Fruit fly (Drosophila melanogaster) whole organism, embryonic: ENCODE results near the gene CG14352.

Source experiments
- Aef1 ChIP-seq: fragments of 200-800 bp; sonication (Bioruptor generic); IDR thresholded peaks from 3 replicates; pipeline ENCODE4 v1.3.6; 2022; ENCODE audit warnings: missing biosample characterization, missing genetic modification characterization
- Atf3 ChIP-seq: fragments of 200-800 bp; sonication (Bioruptor generic); optimal IDR thresholded peaks from 3 replicates; lab custom pipeline; 2016; ENCODE audit warnings: missing biosample characterization, missing genetic modification characterization
- B-H2 ChIP-seq: fragments of 200-800 bp; sonication (Bioruptor generic); optimal IDR thresholded peaks from 2 replicates; lab custom pipeline; 2018; ENCODE audit warnings: missing biosample characterization, mild to moderate bottlenecking, missing genetic modification characterization
- CG10209 ChIP-seq: fragments of 200-800 bp; sonication (Bioruptor generic); optimal IDR thresholded peaks from 3 replicates; lab custom pipeline; 2017; ENCODE audit warnings: missing biosample characterization, mild to moderate bottlenecking, missing genetic modification characterization, missing genetic modification reagents
- CG12299 ChIP-seq: fragments of 200-800 bp; sonication (Bioruptor generic); optimal IDR thresholded peaks from 2 replicates; lab custom pipeline; 2018; ENCODE audit warnings: missing biosample characterization, mild to moderate bottlenecking, missing genetic modification characterization
- CG14050 ChIP-seq: fragments of 200-800 bp; sonication (Bioruptor generic); IDR thresholded peaks from 3 replicates; pipeline ENCODE4 v1.3.6; 2022; ENCODE audit warnings: missing biosample characterization, missing genetic modification characterization
- CG15269 ChIP-seq: fragments of 200-800 bp; sonication (Bioruptor generic); optimal IDR thresholded peaks from 2 replicates; lab custom pipeline; 2018; ENCODE audit warnings: missing biosample characterization, mild to moderate bottlenecking, missing genetic modification characterization, moderate library complexity
- CG1529 ChIP-seq: fragments of 200-800 bp; sonication (Bioruptor generic); optimal IDR thresholded peaks from 3 replicates; lab custom pipeline; 2018; ENCODE audit warnings: missing biosample characterization, missing genetic modification characterization
- CG17912 ChIP-seq: fragments of 200-800 bp; sonication (Bioruptor generic); optimal IDR thresholded peaks from 2 replicates; lab custom pipeline; 2018; ENCODE audit warnings: missing biosample characterization, mild to moderate bottlenecking, missing genetic modification characterization
- CG18011 ChIP-seq: fragments of 200-800 bp; sonication (Bioruptor generic); optimal IDR thresholded peaks from 2 replicates; lab custom pipeline; 2017; ENCODE audit warnings: missing biosample characterization, missing genetic modification characterization, mild to moderate bottlenecking, moderate library complexity, missing genotype
- CG18262 ChIP-seq: fragments of 200-800 bp; optimal IDR thresholded peaks from 3 replicates; lab custom pipeline; 2019; ENCODE audit warnings: missing biosample characterization, mild to moderate bottlenecking, missing genetic modification characterization, moderate library complexity
- CG2116 ChIP-seq: fragments of 200-800 bp; sonication (Bioruptor generic); optimal IDR thresholded peaks from 3 replicates; lab custom pipeline; 2018; ENCODE audit warnings: missing biosample characterization, mild to moderate bottlenecking, missing genetic modification characterization
- CG2889 ChIP-seq: fragments of 200-800 bp; sonication (Bioruptor generic); IDR thresholded peaks from 3 replicates; pipeline ENCODE4 v1.3.6; 2022; ENCODE audit warnings: missing biosample characterization, missing genetic modification characterization
- CG30020 ChIP-seq: fragments of 200-800 bp; optimal IDR thresholded peaks from 2 replicates; lab custom pipeline; 2019; ENCODE audit warnings: missing biosample characterization, mild to moderate bottlenecking, missing genetic modification characterization, moderate library complexity
- CG31365 ChIP-seq: fragments of 200-800 bp; sonication (Bioruptor generic); optimal IDR thresholded peaks from 2 replicates; lab custom pipeline; 2018; ENCODE audit warnings: missing biosample characterization, mild to moderate bottlenecking, missing genetic modification characterization
- CG31441 ChIP-seq: fragments of 200-800 bp; sonication (Bioruptor generic); IDR thresholded peaks from 2 replicates; pipeline ENCODE4 v1.3.6; 2022; ENCODE audit warnings: missing biosample characterization, missing genetic modification characterization
- CG3407 ChIP-seq: fragments of 200-800 bp; sonication (Bioruptor generic); optimal IDR thresholded peaks from 2 replicates; lab custom pipeline; 2018; ENCODE audit warnings: missing biosample characterization, mild to moderate bottlenecking, missing genetic modification characterization
- CG42726 ChIP-seq: fragments of 200-800 bp; sonication (Bioruptor generic); IDR thresholded peaks from 2 replicates; pipeline ENCODE4 v1.3.6; 2022; ENCODE audit warnings: missing biosample characterization, missing genetic modification characterization; ENCODE audit not compliant: partially characterized antibody
- Dek ChIP-seq: fragments of 200-800 bp; sonication (Bioruptor generic); optimal IDR thresholded peaks from 3 replicates; lab custom pipeline; 2019; ENCODE audit warnings: missing biosample characterization, mild to moderate bottlenecking, missing genetic modification characterization, moderate library complexity
- Dfd ChIP-seq, 2 experiments: fragments of >200 bp; optimal IDR thresholded peaks; 2 replicates each; lab custom pipeline; 2017; ENCODE audit warnings: missing biosample characterization in 2 of 2, missing genetic modification characterization in 2 of 2
- Eip74EF ChIP-seq, 2 experiments: fragments of 200-800 bp in 1 of 2; fragments of >200 bp in 1 of 2; sonication (Bioruptor generic) in 1 of 2; optimal IDR thresholded peaks; 2 replicates each; lab custom pipeline; 2017 to 2019; ENCODE audit warnings: missing biosample characterization in 2 of 2, missing genetic modification characterization in 2 of 2, mild to moderate bottlenecking in 1 of 2, moderate library complexity in 1 of 2
- HLH4C ChIP-seq: fragments of 200-800 bp; sonication (Bioruptor generic); IDR thresholded peaks from 3 replicates; pipeline ENCODE4 v1.3.6; 2022; ENCODE audit warnings: missing biosample characterization, missing genetic modification characterization; ENCODE audit not compliant: partially characterized antibody
- Hmr ChIP-seq: fragments of 200-800 bp; sonication (Bioruptor generic); optimal IDR thresholded peaks from 3 replicates; lab custom pipeline; 2017; ENCODE audit warnings: mild to moderate bottlenecking, missing biosample characterization, missing genetic modification reagents, missing genetic modification characterization
- Hr78 ChIP-seq, 2 experiments: fragments of 200-800 bp in 1 of 2; fragments of >200 bp in 1 of 2; sonication (Bioruptor generic) in 1 of 2; optimal IDR thresholded peaks; 2 replicates each; lab custom pipeline; 2017 to 2019; ENCODE audit warnings: missing biosample characterization in 2 of 2, missing genetic modification characterization in 2 of 2, mild to moderate bottlenecking in 1 of 2, moderate library complexity in 1 of 2
- Mrtf ChIP-seq: fragments of 200-800 bp; sonication (Bioruptor generic); IDR thresholded peaks from 3 replicates; pipeline ENCODE4 v1.3.6; 2022; ENCODE audit warnings: missing biosample characterization, missing genetic modification characterization
- Ravus ChIP-seq: fragments of 200-800 bp; sonication (Bioruptor generic); IDR thresholded peaks from 2 replicates; pipeline ENCODE4 v1.3.6; 2022; ENCODE audit warnings: missing biosample characterization, missing genetic modification characterization
- Side ChIP-seq: fragments of 200-800 bp; sonication (Bioruptor generic); optimal IDR thresholded peaks from 2 replicates; lab custom pipeline; 2016; ENCODE audit warnings: missing biosample characterization, missing genetic modification characterization
- Stat92E ChIP-seq, 3 experiments: fragments of >200 bp in 2 of 3; fragments of 200-800 bp in 1 of 3; sonication (Bioruptor generic) in 1 of 3; optimal IDR thresholded peaks; 2 replicates each; lab custom pipeline; 2017 to 2019; ENCODE audit warnings: missing biosample characterization in 3 of 3, missing genetic modification characterization in 3 of 3, mild to moderate bottlenecking in 1 of 3, moderate library complexity in 1 of 3
- Usf ChIP-seq: fragments of 200-800 bp; sonication (Bioruptor generic); optimal IDR thresholded peaks from 2 replicates; lab custom pipeline; 2017; ENCODE audit warnings: missing genotype, missing biosample characterization, missing genetic modification characterization
- abd-A ChIP-seq: fragments of 200-800 bp; sonication (Bioruptor generic); optimal IDR thresholded peaks from 3 replicates; lab custom pipeline; 2019; ENCODE audit warnings: missing biosample characterization, mild to moderate bottlenecking, missing genetic modification characterization, moderate library complexity
- bigmax ChIP-seq: fragments of 200-800 bp; sonication (Bioruptor generic); optimal IDR thresholded peaks from 2 replicates; lab custom pipeline; 2018; ENCODE audit warnings: missing biosample characterization, mild to moderate bottlenecking, missing genetic modification characterization
- chinmo ChIP-seq: fragments of 200-800 bp; sonication (Bioruptor generic); IDR thresholded peaks from 4 replicates; pipeline ENCODE4 v1.3.6; 2022; ENCODE audit warnings: missing biosample characterization, missing genetic modification characterization; ENCODE audit not compliant: partially characterized antibody
- crol ChIP-seq: fragments of 200-800 bp; sonication (Bioruptor generic); IDR thresholded peaks from 2 replicates; pipeline ENCODE4 v1.3.6; 2022; ENCODE audit warnings: missing biosample characterization, missing genetic modification characterization
- ems ChIP-seq: fragments of 200-800 bp; sonication (Bioruptor generic); optimal IDR thresholded peaks from 3 replicates; lab custom pipeline; 2016; ENCODE audit warnings: missing biosample characterization, missing genetic modification characterization
- fd102C ChIP-seq: fragments of 200-800 bp; sonication (Bioruptor generic); optimal IDR thresholded peaks from 2 replicates; lab custom pipeline; 2018; ENCODE audit warnings: missing biosample characterization, mild to moderate bottlenecking, missing genetic modification characterization, moderate library complexity
- grn ChIP-seq: fragments of 200-800 bp; sonication (Bioruptor generic); optimal IDR thresholded peaks from 3 replicates; lab custom pipeline; 2017; ENCODE audit warnings: missing biosample characterization, missing genetic modification characterization
- ham ChIP-seq: fragments of 200-800 bp; sonication (Bioruptor generic); IDR thresholded peaks from 2 replicates; pipeline ENCODE4 v1.3.6; 2022; ENCODE audit warnings: missing biosample characterization, missing genetic modification characterization
- kay ChIP-seq: fragments of 200-800 bp; sonication (Bioruptor generic); optimal IDR thresholded peaks from 2 replicates; lab custom pipeline; 2016; ENCODE audit warnings: missing biosample characterization, missing genetic modification characterization
- kni ChIP-seq: fragments of 200-800 bp; sonication (Bioruptor generic); optimal IDR thresholded peaks from 3 replicates; lab custom pipeline; 2017; ENCODE audit warnings: mild to moderate bottlenecking, missing biosample characterization, missing genetic modification reagents, missing genetic modification characterization
- nom ChIP-seq: fragments of 200-800 bp; sonication (Bioruptor generic); optimal IDR thresholded peaks from 2 replicates; lab custom pipeline; 2017; ENCODE audit warnings: missing biosample characterization, missing genetic modification characterization, mild to moderate bottlenecking, moderate library complexity, missing genetic modification reagents
- pros ChIP-seq: fragments of 200-800 bp; sonication (Bioruptor generic); optimal IDR thresholded peaks from 3 replicates; lab custom pipeline; 2019; ENCODE audit warnings: missing biosample characterization, mild to moderate bottlenecking, missing genetic modification characterization, moderate library complexity
- ranshi ChIP-seq: fragments of 200-800 bp; sonication (Bioruptor generic); IDR thresholded peaks from 2 replicates; pipeline ENCODE4 v1.3.6; 2022; ENCODE audit warnings: missing biosample characterization, missing genetic modification characterization
- sd ChIP-seq: fragments of 200-800 bp; sonication (Bioruptor generic); optimal IDR thresholded peaks from 3 replicates; lab custom pipeline; 2018; ENCODE audit warnings: missing biosample characterization, mild to moderate bottlenecking, missing genetic modification characterization, moderate library complexity
- sob ChIP-seq: fragments of 200-800 bp; sonication (Bioruptor generic); IDR thresholded peaks from 2 replicates; pipeline ENCODE4 v1.3.6; 2022; ENCODE audit warnings: missing biosample characterization, missing genetic modification characterization
- tap ChIP-seq: fragments of 200-800 bp; optimal IDR thresholded peaks from 3 replicates; lab custom pipeline; 2019; ENCODE audit warnings: missing biosample characterization, mild to moderate bottlenecking, missing genetic modification characterization, moderate library complexity
- vnd ChIP-seq: fragments of 200-800 bp; sonication (Bioruptor generic); IDR thresholded peaks from 3 replicates; pipeline ENCODE4 v1.3.6; 2022; ENCODE audit warnings: missing biosample characterization, missing genetic modification characterization; ENCODE audit not compliant: partially characterized antibody
- vvl ChIP-seq: fragments of 200-800 bp; sonication (Bioruptor generic); IDR thresholded peaks from 2 replicates; pipeline ENCODE4 v1.3.6; 2022; ENCODE audit warnings: missing biosample characterization, missing genetic modification characterization
- zen2 ChIP-seq: fragments of 200-800 bp; sonication (Bioruptor generic); IDR thresholded peaks from 3 replicates; pipeline ENCODE4 v1.3.6; 2022; ENCODE audit warnings: missing biosample characterization, missing genetic modification characterization; ENCODE audit not compliant: partially characterized antibody

Gene CG14352

dm6 chr2L:1590167-1590566 lies 21.0 kb upstream of the CG14352 start (continued):
- TF ChIP-seq CG17912 (GFP tag; lab: Kevin White, UChicago) (no peak), nom (GFP tag; lab: Kevin White, UChicago) (no peak), Atf3 (GFP tag; lab: Kevin White, UChicago) (peak; percentile 71), Dfd (GFP tag; optimal IDR thresholded peaks at IDR 0.05; lab: Kevin White, UChicago) (no peak), CG14050 (GFP tag; lab: Robert Waterston, UW) (peak; percentile 73), ham (GFP tag; lab: Robert Waterston, UW) (no peak), bigmax (GFP tag; lab: Kevin White, UChicago) (no peak), HLH4C (no peak), Ravus (GFP tag; lab: Robert Waterston, UW) (peak; percentile 57), CG2116 (peak; percentile 8)

dm6 chr2L:1596693-1597092 lies 14.5 kb upstream of the CG14352 start:
- TF ChIP-seq CG3407 (GFP tag; lab: Kevin White, UChicago) (no peak), Usf (GFP tag; lab: Kevin White, UChicago) (no peak), ranshi (GFP tag; lab: Robert Waterston, UW) (0 out of 2 replicates have a peak, but pooled peaks have one; percentile 29), chinmo (GFP tag; lab: Robert Waterston, UW) (0 out of 4 replicates have a peak, but pooled peaks have one; percentile 69), kni (peak; percentile 86), B-H2 (GFP tag; lab: Kevin White, UChicago) (no peak), Aef1 (GFP tag; lab: Robert Waterston, UW) (no peak), CG30020 (tag; lab: Kevin White, UChicago) (no peak), Mrtf (GFP tag; lab: Robert Waterston, UW) (no peak), vvl (GFP tag; lab: Robert Waterston, UW) (peak; percentile 95), fd102C (GFP tag; lab: Kevin White, UChicago) (no peak), CG18011 (no peak), Side (GFP tag; lab: Kevin White, UChicago) (no peak), CG12299 (no peak), tap (tag; lab: Kevin White, UChicago) (no peak), zen2 (no peak), CG15269 (peak; percentile 24), CG18262 (tag; lab: Kevin White, UChicago) (no peak), Eip74EF (GFP tag; optimal IDR thresholded peaks at IDR 0.05; lab: Kevin White, UChicago) (peak in 1 of 2 experiments; percentile 31), abd-A (tag; lab: Kevin White, UChicago) (peak; percentile 77), Stat92E (GFP tag; optimal IDR thresholded peaks at IDR 0.05; lab: Kevin White, UChicago) (peak in 1 of 3 experiments; percentile 18), CG31365 (tag; lab: Kevin White, UChicago) (no peak), kay (peak; percentile 57), CG42726 (GFP tag; lab: Robert Waterston, UW) (no peak), ems (GFP tag; lab: Kevin White, UChicago) (no peak), sd (tag; lab: Kevin White, UChicago) (peak; percentile 87), CG10209 (GFP tag; lab: Kevin White, UChicago) (no peak), crol (GFP tag; lab: Robert Waterston, UW) (0 out of 2 replicates have a peak, but pooled peaks have one; percentile 28), grn (GFP tag; lab: Kevin White, UChicago) (peak; percentile 71), CG1529 (GFP tag; lab: Kevin White, UChicago) (no peak), pros (GFP tag; lab: Kevin White, UChicago) (peak; percentile 60), sob (GFP tag; lab: Robert Waterston, UW) (0 out of 2 replicates have a peak, but pooled peaks have one; percentile 21), vnd (GFP tag; lab: Robert Waterston, UW) (no peak), Hr78 (GFP tag; optimal IDR thresholded peaks at IDR 0.05; lab: Kevin White, UChicago) (peak in 1 of 2 experiments; percentile 30), CG2889 (GFP tag; lab: Robert Waterston, UW) (no peak), Hmr (GFP tag; lab: Kevin White, UChicago) (no peak), CG31441 (no peak), Dek (tag; lab: Kevin White, UChicago) (no peak)
